Worm (Caenorhabditis elegans) whole organism, early embryonic: ENCODE measurements around the gene exos-4.1.

Experiments used
- F13C5.2 ChIP-seq: sonication (generic microtip); optimal IDR thresholded peaks from 2 replicates; lab custom pipeline; 2017; ENCODE audit warnings: mild to moderate bottlenecking, missing genetic modification characterization, inconsistent platforms, missing compliant biosample characterization
- ama-1 ChIP-seq: fragments of 150-350 bp; optimal IDR thresholded peaks from 2 replicates; lab custom pipeline; 2014
- ceh-36 ChIP-seq: sonication (generic microtip); optimal IDR thresholded peaks from 2 replicates; lab custom pipeline; 2016; ENCODE audit warnings: missing genetic modification characterization, inconsistent platforms, missing compliant biosample characterization

DNA sequence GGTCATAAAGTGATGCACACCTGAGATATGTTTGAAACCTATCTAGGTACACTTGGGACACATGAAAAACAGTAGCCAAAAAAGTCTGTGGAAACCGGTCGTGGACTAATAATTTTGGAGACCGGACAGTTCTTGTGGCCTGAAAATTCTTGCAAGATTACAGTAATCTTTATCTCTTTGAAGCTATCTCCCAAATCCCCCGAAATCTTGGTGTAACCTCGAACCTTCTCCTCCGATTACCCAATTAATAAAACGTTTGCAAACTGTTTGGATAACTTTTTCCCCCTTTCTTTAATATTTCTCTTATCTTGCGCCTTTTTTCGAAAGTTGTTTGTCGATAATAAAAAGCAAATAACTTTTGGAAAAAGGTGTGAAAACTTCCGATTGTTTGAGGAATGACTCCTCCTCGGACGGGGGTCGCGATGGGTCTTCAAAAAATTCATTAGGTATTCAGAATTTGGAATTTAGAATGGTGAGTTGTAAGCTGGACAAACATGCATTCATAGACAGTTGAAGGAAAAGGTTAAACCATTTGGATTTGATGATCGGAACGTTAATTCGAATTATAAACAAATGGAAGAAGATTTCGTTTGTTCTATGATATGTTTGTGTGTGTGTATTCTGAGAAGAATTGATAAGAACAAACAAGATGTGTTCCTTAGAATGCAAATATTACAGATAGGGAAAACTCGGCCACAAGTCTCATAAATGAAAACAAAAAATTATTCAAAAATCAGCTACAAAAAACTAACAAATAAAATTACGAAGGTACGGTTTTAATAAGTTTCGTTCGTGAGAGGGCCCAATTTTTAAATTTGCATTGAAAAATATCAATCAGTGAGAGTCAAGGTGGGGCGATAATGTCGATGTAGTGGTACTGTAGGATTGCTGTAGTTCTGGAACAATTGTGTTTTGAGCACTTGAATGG is 15.7 kb upstream of the exos-4.1 start:
- TF ChIP-seq ceh-36 (tag; lab: Kevin White, UChicago) (no peak), F13C5.2 (tag; lab: Kevin White, UChicago) (no peak), ama-1 (no peak)
